Worm (Caenorhabditis elegans): Measurements from ENCODE around the gene nhr-286.
"Not testable (repeated sequence)": the region's sequence is repeated elsewhere in the genome, so short reads cannot be mapped to it uniquely, and the experiment has no call there.

The nhr-286 gene

ce11 chrV:7075646-7076045 lies 15.8 kb downstream of the nhr-286 start, which contains the start of gene npa-1:
npa-1 (plus strand) TSS chrV:7075787.
- TF ChIP-seq W03F9.2 (tag; optimal IDR thresholded peaks at IDR 0.05), result no peak
- no peak for TF ChIP-seq dao-5 (tag; optimal IDR thresholded peaks at IDR 0.05)
- TF ChIP-seq him-1 (tag; optimal IDR thresholded peaks at IDR 0.05), result no peak

ce11 chrV:7072309-7072708 lies 19.1 kb downstream of the nhr-286 start, which contains the start of gene F27B10.1:
F27B10.1 (plus strand) TSS chrV:7072609.
- TF ChIP-seq him-1 (tag; optimal IDR thresholded peaks at IDR 0.05) (no peak), dao-5 (tag; optimal IDR thresholded peaks at IDR 0.05) (no peak), W03F9.2 (tag; optimal IDR thresholded peaks at IDR 0.05) (no peak)

- TF ChIP-seq W03F9.2 (tag; optimal IDR thresholded peaks at IDR 0.05) (no peak), dao-5 (tag; optimal IDR thresholded peaks at IDR 0.05) (no peak), him-1 (tag; optimal IDR thresholded peaks at IDR 0.05) (no peak)
Observed at ce11 chrV:7069605-7070004, 21.8 kb downstream of the nhr-286 start.

ce11 chrV:7068861-7069260 lies 22.5 kb downstream of the nhr-286 start:
- TF ChIP-seq W03F9.2 (tag; optimal IDR thresholded peaks at IDR 0.05) (no peak), dao-5 (tag; optimal IDR thresholded peaks at IDR 0.05) (no peak), him-1 (tag; optimal IDR thresholded peaks at IDR 0.05) (no peak)

- no peak for TF ChIP-seq W03F9.2 (tag; optimal IDR thresholded peaks at IDR 0.05)
Observed at ce11 chrV:7065226-7065625, 26.2 kb downstream of the nhr-286 start, which contains the start of gene Y57E12AR.1. Y57E12AR.1 (minus strand) TSS chrV:7065326.

- TF ChIP-seq him-1, W03F9.2, dao-5 (tag; optimal IDR thresholded peaks at IDR 0.05): not testable (repeated sequence)
Observed at ce11 chrV:7062790-7063189, 28.6 kb downstream of the nhr-286 start, which contains the start of gene tmem-258. tmem-258 (plus strand) TSS chrV:7063174.

- peak; percentile 95 for TF ChIP-seq W03F9.2 (tag; optimal IDR thresholded peaks at IDR 0.05)
- no peak for TF ChIP-seq him-1 (tag; optimal IDR thresholded peaks at IDR 0.05)
- no peak for TF ChIP-seq dao-5 (tag; optimal IDR thresholded peaks at IDR 0.05)
Observed at ce11 chrV:7060396-7060795, 31.0 kb downstream of the nhr-286 start, which contains the start of the genes Y57E12AL.6 and Y57E12AL.1. Y57E12AL.6 (minus strand) TSS chrV:7060470. Y57E12AL.1 (plus strand) TSS chrV:7060530.

ce11 chrV:7059350-7059749 lies 32.1 kb downstream of the nhr-286 start, which contains the start of gene mdt-6:
mdt-6 (minus strand) TSS chrV:7059624.
- TF ChIP-seq W03F9.2 (tag; optimal IDR thresholded peaks at IDR 0.05) (no peak), him-1 (tag; optimal IDR thresholded peaks at IDR 0.05) (no peak), dao-5 (tag; optimal IDR thresholded peaks at IDR 0.05) (no peak)

ce11 chrV:7057795-7058194 lies 33.6 kb downstream of the nhr-286 start, which contains the start of gene Y57E12AL.2:
Y57E12AL.2 (plus strand) TSS chrV:7058095.
- TF ChIP-seq dao-5, W03F9.2, him-1 (tag; optimal IDR thresholded peaks at IDR 0.05): not testable (repeated sequence)

- TF ChIP-seq dao-5 (tag; optimal IDR thresholded peaks at IDR 0.05) (no peak), W03F9.2 (tag; optimal IDR thresholded peaks at IDR 0.05) (no peak), him-1 (tag; optimal IDR thresholded peaks at IDR 0.05) (no peak)
Observed at ce11 chrV:7054598-7054997, 36.8 kb downstream of the nhr-286 start, which contains the start of gene spig-8. spig-8 (plus strand) TSS chrV:7054898.

ce11 chrV:7053100-7053499 lies 38.3 kb downstream of the nhr-286 start, which contains the start of gene txt-17:
txt-17 (minus strand) TSS chrV:7053200.
- TF ChIP-seq dao-5 (tag; optimal IDR thresholded peaks at IDR 0.05) (no peak), him-1 (tag; optimal IDR thresholded peaks at IDR 0.05) (no peak)

- no peak for TF ChIP-seq him-1 (tag; optimal IDR thresholded peaks at IDR 0.05)
- no peak for TF ChIP-seq dao-5 (tag; optimal IDR thresholded peaks at IDR 0.05)
- no peak for TF ChIP-seq W03F9.2 (tag; optimal IDR thresholded peaks at IDR 0.05)
Observed at ce11 chrV:7051133-7051765, 40.2 kb downstream of the nhr-286 start, which contains the start of the genes tofu-2 and spig-1. tofu-2 (minus strand) TSS chrV:7051248. spig-1 (plus strand) TSS chrV:7051715.

ce11 chrV:7050153-7050552 lies 41.3 kb downstream of the nhr-286 start:
- TF ChIP-seq dao-5 (tag; optimal IDR thresholded peaks at IDR 0.05) (no peak), W03F9.2 (tag; optimal IDR thresholded peaks at IDR 0.05) (no peak), him-1 (tag; optimal IDR thresholded peaks at IDR 0.05) (no peak)

- TF ChIP-seq dao-5 (tag; optimal IDR thresholded peaks at IDR 0.05) (no peak), him-1 (tag; optimal IDR thresholded peaks at IDR 0.05) (no peak), W03F9.2 (tag; optimal IDR thresholded peaks at IDR 0.05) (no peak)
Observed at ce11 chrV:7047512-7047911, 43.9 kb downstream of the nhr-286 start, which contains the start of gene F20A1.8. F20A1.8 (minus strand) TSS chrV:7047612.
